Worm (Caenorhabditis elegans): ENCODE measurements around the gene T01C1.4.

- TF ChIP-seq gmeb-1 (tag; optimal IDR thresholded peaks at IDR 0.05) (no peak), ztf-11 (tag; optimal IDR thresholded peaks at IDR 0.05) (no peak), elt-1 (tag; optimal IDR thresholded peaks at IDR 0.05) (no peak), unc-62 (GFP tag; optimal IDR thresholded peaks at IDR 0.05) (no peak), blmp-1 (tag; optimal IDR thresholded peaks at IDR 0.05; ENCODE audit: insufficient read depth) (peak; percentile 50), nhr-237 (tag; optimal IDR thresholded peaks at IDR 0.05) (no peak), nhr-12 (tag; optimal IDR thresholded peaks at IDR 0.05) (no peak), nhr-10 (tag; optimal IDR thresholded peaks at IDR 0.05) (no peak), lin-13 (GFP tag; optimal IDR thresholded peaks at IDR 0.05) (no peak), elt-3 (tag; optimal IDR thresholded peaks at IDR 0.05) (no peak), fos-1 (tag; optimal IDR thresholded peaks at IDR 0.05) (peak; percentile 86)
Measured at ce11 chrX:10686487-10686886, 30.4 kb downstream of the T01C1.4 start.

Measured in whole organism, L2 larva.